Worm (Caenorhabditis elegans) whole organism, young adult: ENCODE results near the gene F22B7.9.

Experiments used
- D2030.7 ChIP-seq: fragments of 200-800 bp; sonication (Bioruptor generic); IDR thresholded peaks from 2 replicates; pipeline ENCODE4 v1.3.6; 2022; ENCODE audit warnings: missing genetic modification reagents, missing genetic modification characterization, missing compliant biosample characterization
- F33H1.4 ChIP-seq: fragments of 200-800 bp; sonication (Bioruptor generic); IDR thresholded peaks from 2 replicates; pipeline ENCODE4 v1.3.6; 2022; ENCODE audit warnings: missing genetic modification reagents, missing genetic modification characterization, missing compliant biosample characterization
- F52B5.7 ChIP-seq: sonication (generic microtip); optimal IDR thresholded peaks from 2 replicates; lab custom pipeline; 2016; ENCODE audit warnings: mild to moderate bottlenecking, missing genetic modification characterization, missing compliant biosample characterization
- F55B11.4 ChIP-seq: sonication (generic microtip); optimal IDR thresholded peaks from 2 replicates; lab custom pipeline; 2016; ENCODE audit warnings: missing compliant biosample characterization, missing genetic modification characterization, borderline replicate concordance; ENCODE audit not compliant: insufficient read depth
- T07F8.4 ChIP-seq: sonication (generic microtip); optimal IDR thresholded peaks from 2 replicates; lab custom pipeline; 2016; ENCODE audit warnings: mild to moderate bottlenecking, missing genetic modification characterization, moderate library complexity, missing compliant biosample characterization
- T26A5.8 ChIP-seq: sonication (generic microtip); optimal IDR thresholded peaks from 2 replicates; lab custom pipeline; 2016; ENCODE audit warnings: missing genetic modification characterization, missing compliant biosample characterization
- Y53G8AR.9 ChIP-seq: fragments of 200-800 bp; sonication (Bioruptor generic); conservative IDR thresholded peaks from 2 replicates; pipeline ENCODE4 v1.3.6; 2022; ENCODE audit warnings: missing genetic modification reagents, missing genetic modification characterization, missing compliant biosample characterization
- Y79H2A.3 ChIP-seq: fragments of 200-800 bp; sonication (Bioruptor generic); conservative IDR thresholded peaks from 2 replicates; pipeline ENCODE4 v1.3.6; 2022; ENCODE audit warnings: missing genetic modification reagents, missing genetic modification characterization, missing compliant biosample characterization
- ZK185.1 ChIP-seq: sonication (generic microtip); optimal IDR thresholded peaks from 2 replicates; lab custom pipeline; 2016; ENCODE audit warnings: mild to moderate bottlenecking, missing genetic modification characterization, missing compliant biosample characterization; ENCODE audit not compliant: poor library complexity, severe bottlenecking
- ama-1 ChIP-seq, 3 experiments: fragments of 150-350 bp in 1 of 3; sonication (generic microtip) in 2 of 3; optimal IDR thresholded peaks; 2 replicates each; lab custom pipeline; 2014 to 2018; ENCODE audit warnings: missing biosample characterization in 2 of 3, missing genetic modification characterization in 2 of 3, missing genetic modification reagents in 2 of 3
- aptf-3 ChIP-seq: fragments of 200-800 bp; sonication (Bioruptor generic); IDR thresholded peaks from 2 replicates; pipeline ENCODE4 v1.3.6; 2022; ENCODE audit warnings: missing genetic modification characterization, missing compliant biosample characterization
- athp-1 ChIP-seq: sonication (generic microtip); optimal IDR thresholded peaks from 2 replicates; lab custom pipeline; 2017; ENCODE audit warnings: mild to moderate bottlenecking, missing genetic modification characterization, missing compliant biosample characterization
- attf-3 ChIP-seq: fragments of 200-800 bp; sonication (Bioruptor generic); conservative IDR thresholded peaks from 2 replicates; pipeline ENCODE4 v1.3.6; 2022; ENCODE audit warnings: missing genetic modification reagents, missing genetic modification characterization, missing compliant biosample characterization
- attf-5 ChIP-seq: fragments of 200-800 bp; sonication (Bioruptor generic); optimal IDR thresholded peaks from 2 replicates; lab custom pipeline; 2018; ENCODE audit warnings: mild to moderate bottlenecking, missing genetic modification characterization, missing compliant biosample characterization
- ceh-40 ChIP-seq: fragments of 200-800 bp; sonication (Bioruptor generic); IDR thresholded peaks from 2 replicates; pipeline ENCODE4 v1.3.6; 2022; ENCODE audit warnings: missing genetic modification characterization, missing compliant biosample characterization
- ceh-91 ChIP-seq: fragments of 200-800 bp; sonication (Bioruptor generic); IDR thresholded peaks from 2 replicates; pipeline ENCODE4 v1.3.6; 2022; ENCODE audit warnings: missing genetic modification reagents, missing genetic modification characterization, missing compliant biosample characterization
- dox-1 ChIP-seq: fragments of 200-800 bp; sonication (Bioruptor generic); IDR thresholded peaks from 2 replicates; pipeline ENCODE4 v1.3.6; 2022; ENCODE audit warnings: missing genetic modification reagents, missing genetic modification characterization, missing compliant biosample characterization
- dpl-1 ChIP-seq: fragments of 150-350 bp; optimal IDR thresholded peaks from 2 replicates; lab custom pipeline; 2014; ENCODE audit warnings: missing biosample characterization, missing genetic modification reagents, missing genetic modification characterization
- efl-1 ChIP-seq: fragments of 150-350 bp; optimal IDR thresholded peaks from 2 replicates; lab custom pipeline; 2014; ENCODE audit warnings: missing biosample characterization, missing genetic modification reagents, missing genetic modification characterization
- egl-18 ChIP-seq: fragments of 200-800 bp; sonication (Bioruptor generic); IDR thresholded peaks from 2 replicates; pipeline ENCODE4 v1.3.6; 2022; ENCODE audit warnings: missing genetic modification reagents, missing genetic modification characterization, missing compliant biosample characterization
- egrh-3 ChIP-seq: fragments of 200-800 bp; sonication (Bioruptor generic); IDR thresholded peaks from 2 replicates; pipeline ENCODE4 v1.3.6; 2022; ENCODE audit warnings: missing genetic modification reagents, missing genetic modification characterization, missing compliant biosample characterization
- ekl-4 ChIP-seq: fragments of 200-800 bp; sonication (Bioruptor generic); IDR thresholded peaks from 2 replicates; pipeline ENCODE4 v1.3.6; 2022; ENCODE audit warnings: missing genetic modification reagents, missing genetic modification characterization, missing compliant biosample characterization
- hmg-1.2 ChIP-seq: fragments of 200-800 bp; sonication (Bioruptor generic); IDR thresholded peaks from 2 replicates; pipeline ENCODE4 v1.3.6; 2022; ENCODE audit warnings: missing genetic modification reagents, missing genetic modification characterization, missing compliant biosample characterization
- hsf-1 ChIP-seq: fragments of 200-800 bp; sonication (Bioruptor generic); IDR thresholded peaks from 2 replicates; pipeline ENCODE4 v1.3.6; 2022; ENCODE audit warnings: missing genetic modification reagents, missing genetic modification characterization, missing compliant biosample characterization
- let-526 ChIP-seq: fragments of 200-800 bp; sonication (Bioruptor generic); IDR thresholded peaks from 2 replicates; pipeline ENCODE4 v1.3.6; 2022; ENCODE audit warnings: missing genetic modification reagents, missing genetic modification characterization, missing compliant biosample characterization
- lin-35 ChIP-seq, 3 experiments: fragments of 150-350 bp in 2 of 3; sonication (generic microtip) in 1 of 3; optimal IDR thresholded peaks; 2 replicates each; lab custom pipeline; 2014 to 2018; ENCODE audit warnings: missing biosample characterization in 3 of 3, missing genetic modification characterization in 3 of 3, missing genetic modification reagents in 3 of 3
- lin-54 ChIP-seq: fragments of 200-800 bp; sonication (Bioruptor generic); optimal IDR thresholded peaks from 2 replicates; lab custom pipeline; 2018; ENCODE audit warnings: mild to moderate bottlenecking, missing genetic modification characterization, missing compliant biosample characterization
- lir-1 ChIP-seq: fragments of 200-800 bp; sonication (Bioruptor generic); conservative IDR thresholded peaks from 2 replicates; pipeline ENCODE4 v1.3.6; 2022; ENCODE audit warnings: missing genetic modification reagents, missing genetic modification characterization, missing compliant biosample characterization
- lsl-1 ChIP-seq: fragments of 200-800 bp; sonication (Bioruptor generic); optimal IDR thresholded peaks from 2 replicates; lab custom pipeline; 2018; ENCODE audit warnings: mild to moderate bottlenecking, missing genetic modification characterization, moderate library complexity, missing compliant biosample characterization
- madf-3 ChIP-seq: fragments of 200-800 bp; sonication (Bioruptor generic); IDR thresholded peaks from 2 replicates; pipeline ENCODE4 v1.3.6; 2022; ENCODE audit warnings: missing genetic modification reagents, missing genetic modification characterization, missing compliant biosample characterization
- madf-6 ChIP-seq: fragments of 200-800 bp; sonication (Bioruptor generic); IDR thresholded peaks from 2 replicates; pipeline ENCODE4 v1.3.6; 2022; ENCODE audit warnings: missing genetic modification reagents, missing genetic modification characterization, missing compliant biosample characterization
- mcd-1 ChIP-seq: fragments of 200-800 bp; sonication (Bioruptor generic); IDR thresholded peaks from 2 replicates; pipeline ENCODE4 v1.3.6; 2022; ENCODE audit warnings: missing genetic modification reagents, missing genetic modification characterization, missing compliant biosample characterization
- nfya-2 ChIP-seq: fragments of 200-800 bp; sonication (Bioruptor generic); IDR thresholded peaks from 2 replicates; pipeline ENCODE4 v1.3.6; 2022; ENCODE audit warnings: missing genetic modification reagents, missing genetic modification characterization, missing compliant biosample characterization
- pbrm-1 ChIP-seq: fragments of 200-800 bp; sonication (Bioruptor generic); IDR thresholded peaks from 2 replicates; pipeline ENCODE4 v1.3.6; 2022; ENCODE audit warnings: missing genetic modification reagents, missing genetic modification characterization, missing compliant biosample characterization
- rcor-1 ChIP-seq: fragments of 200-800 bp; sonication (Bioruptor generic); IDR thresholded peaks from 2 replicates; pipeline ENCODE4 v1.3.6; 2022; ENCODE audit warnings: missing genetic modification reagents, missing genetic modification characterization, missing compliant biosample characterization
- snpc-1.3 ChIP-seq: sonication (generic microtip); optimal IDR thresholded peaks from 2 replicates; lab custom pipeline; 2017; ENCODE audit warnings: missing genetic modification characterization, mild to moderate bottlenecking, missing compliant biosample characterization, antibody characterized with exemption, moderate library complexity, missing genotype, missing genetic modification reagents; ENCODE audit not compliant: insufficient read depth
- snpc-3.4 ChIP-seq: sonication (generic microtip); optimal IDR thresholded peaks from 2 replicates; lab custom pipeline; 2017; ENCODE audit warnings: missing genetic modification characterization, mild to moderate bottlenecking, missing compliant biosample characterization, antibody characterized with exemption, moderate library complexity, missing genotype, missing genetic modification reagents
- somi-1 ChIP-seq: fragments of 200-800 bp; sonication (Bioruptor generic); optimal IDR thresholded peaks from 2 replicates; lab custom pipeline; 2018; ENCODE audit warnings: mild to moderate bottlenecking, missing genetic modification characterization, missing compliant biosample characterization
- tbp1 ChIP-seq: fragments of 200-800 bp; sonication (Bioruptor generic); optimal IDR thresholded peaks from 2 replicates; lab custom pipeline; 2018; ENCODE audit warnings: mild to moderate bottlenecking, missing genetic modification characterization, missing compliant biosample characterization
- unc-130 ChIP-seq: sonication (generic microtip); optimal IDR thresholded peaks from 2 replicates; lab custom pipeline; 2016; ENCODE audit warnings: missing genetic modification reagents, missing genetic modification characterization, missing compliant biosample characterization
- ztf-18 ChIP-seq: sonication (generic microtip); optimal IDR thresholded peaks from 2 replicates; lab custom pipeline; 2016; ENCODE audit warnings: missing genotype, mild to moderate bottlenecking, missing genetic modification characterization, missing compliant biosample characterization
- ztf-28 ChIP-seq: fragments of 200-800 bp; sonication (Bioruptor generic); IDR thresholded peaks from 2 replicates; pipeline ENCODE4 v1.3.6; 2022; ENCODE audit warnings: missing genetic modification reagents, missing genetic modification characterization, missing compliant biosample characterization
- ztf-6 ChIP-seq: fragments of 200-800 bp; sonication (Bioruptor generic); IDR thresholded peaks from 2 replicates; pipeline ENCODE4 v1.3.6; 2022; ENCODE audit warnings: missing genetic modification reagents, missing genetic modification characterization, missing compliant biosample characterization

Gene F22B7.9

DNA sequence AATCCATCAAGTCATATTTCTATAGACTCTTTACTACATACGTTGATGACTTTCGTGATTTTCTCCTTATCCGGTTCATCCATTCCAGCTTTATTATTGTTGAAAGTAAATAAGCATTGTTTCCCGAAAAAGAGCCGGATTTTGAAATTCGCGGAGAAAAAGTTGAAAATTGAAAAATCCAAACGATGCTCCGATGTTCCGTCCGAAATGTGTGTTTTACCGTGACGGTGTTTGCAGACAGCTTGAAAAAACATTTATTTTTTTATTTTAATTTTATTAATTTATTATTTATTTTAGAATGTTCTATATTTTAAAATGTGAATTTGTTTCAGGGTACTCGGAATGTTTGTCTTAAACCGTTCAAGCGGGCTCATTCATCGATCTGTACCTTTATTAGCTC is 22.9 kb downstream of the F22B7.9 start, which contains the start of gene dnj-10:
Gene dnj-10 (plus strand): TSS at position 333 of the 400 bp plus-strand sequence.
- peak; percentile 1 for TF ChIP-seq ztf-18 (tag; lab: Kevin White, UChicago)
- peak; percentile 28 for TF ChIP-seq snpc-3.4 (tag; lab: Kevin White, UChicago)
- TF ChIP-seq dpl-1 (GFP tag; lab: Kevin White, UChicago), result peak; percentile 47
- TF ChIP-seq athp-1, result no peak
- no peak for TF ChIP-seq ceh-91 (GFP tag; lab: Robert Waterston, UW)
- no peak for TF ChIP-seq F52B5.7
- 0 out of 2 replicates have a peak, but pooled peaks have one; percentile 37 for TF ChIP-seq pbrm-1 (GFP tag; lab: Robert Waterston, UW)
- TF ChIP-seq snpc-1.3 (tag; lab: Kevin White, UChicago), result no peak
- peak; percentile 24 for TF ChIP-seq efl-1 (GFP tag; lab: Kevin White, UChicago)
- TF ChIP-seq ekl-4 (GFP tag; lab: Robert Waterston, UW), result peak; percentile 37; the same call in 1 of the 2 replicates
- TF ChIP-seq aptf-3 (GFP tag; lab: Robert Waterston, UW), result no peak
- TF ChIP-seq ceh-40, result no peak
- peak; percentile 20; the same call in 1 of the 2 replicates for TF ChIP-seq F33H1.4
- TF ChIP-seq hsf-1 (GFP tag; lab: Robert Waterston, UW), result peak; percentile 30; the same call in 1 of the 2 replicates
- no peak for TF ChIP-seq egrh-3 (GFP tag; lab: Robert Waterston, UW)
- TF ChIP-seq mcd-1 (GFP tag; lab: Robert Waterston, UW), result peak; percentile 62
- peak; percentile 61 for TF ChIP-seq attf-5 (GFP tag; lab: Kevin White, UChicago)
- TF ChIP-seq ztf-6, result no peak
- TF ChIP-seq unc-130, result no peak
- peak; percentile 47; the same call in 1 of the 2 replicates for TF ChIP-seq Y79H2A.3 (GFP tag; lab: Robert Waterston, UW)
- TF ChIP-seq Y53G8AR.9 (GFP tag; lab: Robert Waterston, UW), result 0 out of 2 replicates have a peak, but pooled peaks have one; percentile 24
- peak; percentile 10 for TF ChIP-seq tbp1
- peak; percentile 70 for TF ChIP-seq lin-54 (GFP tag; lab: Kevin White, UChicago)
- TF ChIP-seq lin-35 (GFP tag; optimal IDR thresholded peaks at IDR 0.05; lab: Kevin White, UChicago), result peak in 1 of 3 experiments; percentile 79
- no peak for TF ChIP-seq T26A5.8 (tag; lab: Kevin White, UChicago)
- 0 out of 2 replicates have a peak, but pooled peaks have one; percentile 31 for TF ChIP-seq hmg-1.2 (GFP tag; lab: Robert Waterston, UW)
- TF ChIP-seq madf-6 (GFP tag; lab: Robert Waterston, UW), result peak; percentile 54
- TF ChIP-seq attf-3 (GFP tag; lab: Robert Waterston, UW), result peak; percentile 88

DNA sequence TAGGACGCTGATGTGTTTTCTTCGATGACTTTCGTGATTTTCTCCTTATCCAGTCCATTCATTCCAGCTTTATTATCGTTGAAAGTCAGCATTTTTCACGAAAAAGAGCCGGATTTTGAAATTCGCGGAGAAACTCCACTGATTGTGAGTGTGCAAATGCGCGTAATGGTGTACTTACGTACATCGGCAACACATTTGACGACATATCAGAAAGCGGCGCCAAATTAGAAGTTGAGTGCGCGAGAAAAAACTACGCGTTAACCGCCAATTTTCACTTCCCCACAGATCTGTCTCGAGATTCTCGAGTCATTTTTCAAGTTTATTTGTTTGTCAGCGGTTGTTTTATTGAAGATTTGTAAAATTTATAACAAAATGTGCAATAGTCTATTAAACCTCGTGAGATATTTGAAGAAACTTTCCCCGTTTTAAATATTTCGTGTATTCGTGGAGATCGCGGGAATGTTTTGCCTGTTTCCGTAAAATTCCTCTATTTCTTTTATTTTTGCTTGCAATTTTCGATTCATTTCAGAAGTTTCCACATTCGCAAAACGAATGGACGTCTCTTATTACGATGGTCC is 25.2 kb downstream of the F22B7.9 start, which contains the start of the genes polk-1 and gpr-1:
Gene polk-1 (minus strand): TSS at position 186 of the 578 bp plus-strand sequence.
Gene gpr-1 (plus strand): TSS at position 528 of the 578 bp plus-strand sequence.
- TF ChIP-seq ztf-28 (GFP tag; lab: Robert Waterston, UW), result no peak
- TF ChIP-seq ceh-91 (GFP tag; lab: Robert Waterston, UW), result peak; percentile 74
- peak; percentile 16; the same call in 1 of the 2 replicates for TF ChIP-seq rcor-1 (GFP tag; lab: Robert Waterston, UW)
- peak; percentile 57 for TF ChIP-seq mcd-1 (GFP tag; lab: Robert Waterston, UW)
- TF ChIP-seq lsl-1 (GFP tag; lab: Kevin White, UChicago), result peak; percentile 61
- peak; percentile 10 for TF ChIP-seq tbp1
- TF ChIP-seq egl-18 (GFP tag; lab: Robert Waterston, UW), result no peak
- peak; percentile 74 for TF ChIP-seq dox-1 (GFP tag; lab: Robert Waterston, UW)
- TF ChIP-seq nfya-2 (GFP tag; lab: Robert Waterston, UW), result no peak
- TF ChIP-seq lir-1 (GFP tag; lab: Robert Waterston, UW), result no peak
- no peak for TF ChIP-seq pbrm-1 (GFP tag; lab: Robert Waterston, UW)
- no peak for TF ChIP-seq ztf-6
- TF ChIP-seq dpl-1 (GFP tag; lab: Kevin White, UChicago), result peak; percentile 60
- no peak for TF ChIP-seq somi-1 (GFP tag; lab: Kevin White, UChicago)
- peak; percentile 78 for TF ChIP-seq hsf-1 (GFP tag; lab: Robert Waterston, UW)
- TF ChIP-seq aptf-3 (GFP tag; lab: Robert Waterston, UW), result no peak
- no peak for TF ChIP-seq ama-1 (optimal IDR thresholded peaks at IDR 0.05; lab: Kevin White, UChicago)
- no peak for TF ChIP-seq ama-1 (GFP tag; optimal IDR thresholded peaks at IDR 0.05; lab: Kevin White, UChicago)
- TF ChIP-seq F55B11.4 (tag; lab: Kevin White, UChicago), result no peak
- TF ChIP-seq attf-3 (GFP tag; lab: Robert Waterston, UW), result peak; percentile 53; the same call in 1 of the 2 replicates
- TF ChIP-seq ZK185.1, result no peak
- peak; percentile 59; the same call in 1 of the 2 replicates for TF ChIP-seq Y79H2A.3 (GFP tag; lab: Robert Waterston, UW)
- peak; percentile 81 for TF ChIP-seq madf-3 (GFP tag; lab: Robert Waterston, UW)
- TF ChIP-seq efl-1 (GFP tag; lab: Kevin White, UChicago), result peak; percentile 89
- TF ChIP-seq D2030.7 (GFP tag; lab: Robert Waterston, UW), result peak; percentile 76
- no peak for TF ChIP-seq let-526 (GFP tag; lab: Robert Waterston, UW)
- peak; percentile 59 for TF ChIP-seq lin-54 (GFP tag; lab: Kevin White, UChicago)
- TF ChIP-seq T07F8.4 (tag; lab: Kevin White, UChicago), result no peak
- TF ChIP-seq ekl-4 (GFP tag; lab: Robert Waterston, UW), result 0 out of 2 replicates have a peak, but pooled peaks have one; percentile 16
- TF ChIP-seq madf-6 (GFP tag; lab: Robert Waterston, UW), result peak; percentile 95
- TF ChIP-seq snpc-3.4 (tag; lab: Kevin White, UChicago), result peak; percentile 63
